Worm (Caenorhabditis elegans) whole organism, early embryonic: Measurements from ENCODE around the gene ugt-63.

Experiments
- B0310.2 ChIP-seq: sonication (generic microtip); optimal IDR thresholded peaks from 2 replicates; lab custom pipeline; 2016; ENCODE audit warnings: mild to moderate bottlenecking, missing genetic modification characterization, missing compliant biosample characterization
- F13C5.2 ChIP-seq: sonication (generic microtip); optimal IDR thresholded peaks from 2 replicates; lab custom pipeline; 2017; ENCODE audit warnings: mild to moderate bottlenecking, missing genetic modification characterization, inconsistent platforms, missing compliant biosample characterization
- aly-1 ChIP-seq: sonication (generic microtip); optimal IDR thresholded peaks from 2 replicates; lab custom pipeline; 2016; ENCODE audit warnings: missing genetic modification characterization, missing compliant biosample characterization
- ama-1 ChIP-seq: fragments of 150-350 bp; optimal IDR thresholded peaks from 2 replicates; lab custom pipeline; 2014
- ceh-13 ChIP-seq: fragments of 200-800 bp; sonication (Bioruptor generic); optimal IDR thresholded peaks from 2 replicates; lab custom pipeline; 2018; ENCODE audit warnings: mild to moderate bottlenecking, missing genetic modification characterization, missing compliant biosample characterization
- ceh-36 ChIP-seq: sonication (generic microtip); optimal IDR thresholded peaks from 2 replicates; lab custom pipeline; 2016; ENCODE audit warnings: missing genetic modification characterization, inconsistent platforms, missing compliant biosample characterization
- ets-7 ChIP-seq: sonication (generic microtip); optimal IDR thresholded peaks from 2 replicates; lab custom pipeline; 2016; ENCODE audit warnings: missing genotype, missing genetic modification characterization, missing compliant biosample characterization
- flt-1 ChIP-seq: fragments of 200-800 bp; sonication (Bioruptor generic); IDR thresholded peaks from 2 replicates; pipeline ENCODE4 v1.3.6; 2022; ENCODE audit warnings: missing genetic modification characterization, missing compliant biosample characterization
- hmbx-1 ChIP-seq: sonication (generic microtip); optimal IDR thresholded peaks from 2 replicates; lab custom pipeline; 2016; ENCODE audit warnings: mild to moderate bottlenecking, missing genetic modification characterization, missing compliant biosample characterization
- hmg-4 ChIP-seq: fragments of 200-800 bp; sonication (Bioruptor generic); optimal IDR thresholded peaks from 2 replicates; lab custom pipeline; 2018; ENCODE audit warnings: mild to moderate bottlenecking, missing genetic modification characterization, missing compliant biosample characterization
- hnd-1 ChIP-seq: sonication (generic microtip); optimal IDR thresholded peaks from 2 replicates; lab custom pipeline; 2016; ENCODE audit warnings: missing genetic modification characterization, missing compliant biosample characterization
- pes-1 ChIP-seq: fragments of 200-800 bp; sonication (Bioruptor generic); IDR thresholded peaks from 2 replicates; pipeline ENCODE4 v1.3.6; 2022; ENCODE audit warnings: missing genetic modification reagents, missing genetic modification characterization, missing compliant biosample characterization
- scrt-1 ChIP-seq: fragments of 200-800 bp; sonication (Bioruptor generic); IDR thresholded peaks from 2 replicates; pipeline ENCODE4 v1.3.6; 2022; ENCODE audit warnings: missing genetic modification characterization, missing compliant biosample characterization
- sea-1 ChIP-seq: fragments of 200-800 bp; sonication (Bioruptor generic); conservative IDR thresholded peaks from 2 replicates; pipeline ENCODE4 v1.3.6; 2022; ENCODE audit warnings: missing genetic modification characterization, missing compliant biosample characterization
- tbx-11 ChIP-seq: fragments of 200-800 bp; sonication (Bioruptor generic); IDR thresholded peaks from 2 replicates; pipeline ENCODE4 v1.3.6; 2022; ENCODE audit warnings: missing genetic modification characterization, missing compliant biosample characterization
- tbx-37 ChIP-seq: fragments of 200-800 bp; sonication (Bioruptor generic); conservative IDR thresholded peaks from 2 replicates; pipeline ENCODE4 v1.3.6; 2022; ENCODE audit warnings: missing genetic modification reagents, missing genetic modification characterization, missing compliant biosample characterization
- tra-4 ChIP-seq: sonication (generic microtip); optimal IDR thresholded peaks from 2 replicates; lab custom pipeline; 2017; ENCODE audit warnings: missing genetic modification characterization, missing compliant biosample characterization

Gene ugt-63

ce11 chrV:5119109-5119508, 8.5 kb upstream of the ugt-63 start, which contains the start of gene C04F5.9:
Gene C04F5.9, minus strand, starts transcription at chrV:5119209.
- TF ChIP-seq F13C5.2 (tag; lab: Kevin White, UChicago): no peak
- TF ChIP-seq aly-1: no peak
- no peak for TF ChIP-seq B0310.2 (tag; lab: Kevin White, UChicago)
- TF ChIP-seq hnd-1 (tag; lab: Kevin White, UChicago): no peak
- TF ChIP-seq scrt-1 (GFP tag; lab: Robert Waterston, UW): no peak
- no peak for TF ChIP-seq ceh-36 (tag; lab: Kevin White, UChicago)
- TF ChIP-seq ceh-13 (GFP tag; lab: Kevin White, UChicago): no peak
- no peak for TF ChIP-seq tbx-37 (GFP tag; lab: Robert Waterston, UW)
- TF ChIP-seq sea-1 (GFP tag; lab: Robert Waterston, UW): no peak
- no peak for TF ChIP-seq tra-4 (tag; lab: Kevin White, UChicago)

ce11 chrV:5113654-5114053, 3.1 kb upstream of the ugt-63 start, which contains the start of gene C04F5.8:
Gene C04F5.8, minus strand, starts transcription at chrV:5113754.
- TF ChIP-seq tbx-37 (GFP tag; lab: Robert Waterston, UW): no peak

- no peak for TF ChIP-seq tbx-37 (GFP tag; lab: Robert Waterston, UW)
- TF ChIP-seq ceh-36 (tag; lab: Kevin White, UChicago): no peak
- no peak for TF ChIP-seq ceh-13 (GFP tag; lab: Kevin White, UChicago)
- no peak for TF ChIP-seq aly-1
- TF ChIP-seq hmg-4 (GFP tag; lab: Kevin White, UChicago): no peak
- TF ChIP-seq scrt-1 (GFP tag; lab: Robert Waterston, UW): no peak
- TF ChIP-seq B0310.2 (tag; lab: Kevin White, UChicago): no peak
- TF ChIP-seq tbx-11 (GFP tag; lab: Robert Waterston, UW): no peak
- no peak for TF ChIP-seq ama-1 (lab: Kevin White, UChicago)
- no peak for TF ChIP-seq hmbx-1 (tag; lab: Kevin White, UChicago)
- TF ChIP-seq F13C5.2 (tag; lab: Kevin White, UChicago): no peak
- no peak for TF ChIP-seq pes-1 (GFP tag; lab: Robert Waterston, UW)
- no peak for TF ChIP-seq sea-1 (GFP tag; lab: Robert Waterston, UW)
- TF ChIP-seq tra-4 (tag; lab: Kevin White, UChicago): no peak
- TF ChIP-seq flt-1 (GFP tag; lab: Robert Waterston, UW): no peak
- no peak for TF ChIP-seq ets-7
- no peak for TF ChIP-seq hnd-1 (tag; lab: Kevin White, UChicago)
Observed at ce11 chrV:5107816-5108215, 2.8 kb downstream of the ugt-63 start, which contains the start of gene srab-3. Gene srab-3, minus strand, starts transcription at chrV:5107916.

DNA sequence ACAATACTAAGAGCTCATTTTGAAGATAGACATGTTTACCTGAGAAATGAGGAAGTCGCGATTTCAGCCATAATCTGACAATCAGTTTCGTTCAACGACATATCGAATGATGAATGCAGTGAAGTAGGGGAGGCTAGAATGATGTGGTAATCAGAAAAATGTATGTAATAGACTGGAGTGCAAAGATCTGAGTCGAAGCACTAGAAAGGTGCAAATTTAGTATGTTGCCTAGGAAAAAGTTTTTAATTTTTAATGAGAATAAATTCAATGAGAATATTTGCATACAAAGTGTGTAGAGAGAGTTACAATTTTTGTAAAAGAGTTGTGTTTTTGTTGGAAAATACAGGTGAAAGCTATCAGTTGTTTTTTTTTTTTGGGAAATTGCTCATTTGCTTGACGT, 5.6 kb downstream of the ugt-63 start, which contains the start of gene srab-2:
Gene srab-2, minus strand, starts transcription at position 101 of the 400 bp plus-strand sequence.
- TF ChIP-seq hnd-1 (tag; lab: Kevin White, UChicago) (no peak), scrt-1 (GFP tag; lab: Robert Waterston, UW) (no peak), tbx-37 (GFP tag; lab: Robert Waterston, UW) (no peak), ceh-36 (tag; lab: Kevin White, UChicago) (no peak), ama-1 (lab: Kevin White, UChicago) (no peak), ets-7 (no peak), tra-4 (tag; lab: Kevin White, UChicago) (no peak), sea-1 (GFP tag; lab: Robert Waterston, UW) (no peak), tbx-11 (GFP tag; lab: Robert Waterston, UW) (no peak), flt-1 (GFP tag; lab: Robert Waterston, UW) (no peak), pes-1 (GFP tag; lab: Robert Waterston, UW) (no peak), hmg-4 (GFP tag; lab: Kevin White, UChicago) (no peak), B0310.2 (tag; lab: Kevin White, UChicago) (no peak)

DNA sequence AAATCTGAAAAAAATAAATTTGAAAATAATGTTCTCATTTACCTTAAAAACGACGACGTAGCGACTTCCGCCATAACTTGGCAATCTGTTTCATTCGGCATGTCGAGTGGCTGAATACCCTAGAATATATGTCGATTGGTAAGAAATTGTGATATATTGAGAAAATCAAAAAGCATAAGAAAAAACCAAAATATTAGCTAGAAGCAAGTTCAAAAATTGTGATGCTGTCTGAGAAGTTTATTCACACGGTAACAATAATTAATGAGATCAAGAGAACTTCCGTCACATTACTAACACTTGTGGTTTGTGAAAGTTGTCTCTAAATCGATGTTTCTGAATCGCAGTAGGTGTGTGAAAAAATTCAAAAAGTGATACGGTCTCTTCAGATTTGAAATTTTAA, 8.6 kb downstream of the ugt-63 start, which contains the start of gene srab-1:
Gene srab-1, minus strand, starts transcription at position 101 of the 400 bp plus-strand sequence.
- no peak for TF ChIP-seq sea-1 (GFP tag; lab: Robert Waterston, UW)
- TF ChIP-seq tbx-37 (GFP tag; lab: Robert Waterston, UW): no peak
- TF ChIP-seq tbx-11 (GFP tag; lab: Robert Waterston, UW): no peak
- TF ChIP-seq pes-1 (GFP tag; lab: Robert Waterston, UW): no peak
- no peak for TF ChIP-seq ama-1 (lab: Kevin White, UChicago)

DNA sequence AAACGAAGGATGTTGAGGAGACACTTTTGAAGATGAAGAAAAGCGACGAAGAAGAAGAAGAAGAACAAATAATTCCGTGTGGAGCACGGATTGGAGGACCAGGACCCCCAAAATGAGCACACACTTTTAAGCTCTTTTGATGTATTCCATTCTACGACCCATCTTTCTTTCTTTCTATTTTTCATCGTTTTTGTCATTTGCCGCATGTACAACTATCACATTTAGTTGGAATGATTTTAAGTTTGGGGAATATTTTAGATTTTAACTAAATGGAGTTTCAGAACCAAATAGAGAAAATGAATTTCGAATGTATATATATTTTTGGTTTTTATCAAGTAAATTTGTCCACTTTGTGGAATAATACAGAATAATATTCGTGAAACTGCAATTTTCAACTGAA, 11.6 kb downstream of the ugt-63 start, which contains the start of gene unc-46:
Gene unc-46, minus strand, starts transcription at position 101 of the 400 bp plus-strand sequence.
- TF ChIP-seq tra-4 (tag; lab: Kevin White, UChicago) (no peak), hnd-1 (tag; lab: Kevin White, UChicago) (no peak), F13C5.2 (tag; lab: Kevin White, UChicago) (no peak), sea-1 (GFP tag; lab: Robert Waterston, UW) (no peak)

ce11 chrV:5097035-5097434, 13.5 kb downstream of the ugt-63 start, which contains the start of gene C04F5.2:
Gene C04F5.2, minus strand, starts transcription at chrV:5097135.
- no peak for TF ChIP-seq ets-7
- TF ChIP-seq F13C5.2 (tag; lab: Kevin White, UChicago): no peak
- TF ChIP-seq tbx-11 (GFP tag; lab: Robert Waterston, UW): no peak
- no peak for TF ChIP-seq flt-1 (GFP tag; lab: Robert Waterston, UW)
- no peak for TF ChIP-seq hmbx-1 (tag; lab: Kevin White, UChicago)
- no peak for TF ChIP-seq ceh-36 (tag; lab: Kevin White, UChicago)
- no peak for TF ChIP-seq scrt-1 (GFP tag; lab: Robert Waterston, UW)

ce11 chrV:5090386-5090785, 20.2 kb downstream of the ugt-63 start:
- TF ChIP-seq F13C5.2 (tag; lab: Kevin White, UChicago): no peak
- no peak for TF ChIP-seq tbx-37 (GFP tag; lab: Robert Waterston, UW)
- TF ChIP-seq hmbx-1 (tag; lab: Kevin White, UChicago): no peak
- TF ChIP-seq scrt-1 (GFP tag; lab: Robert Waterston, UW): no peak
- TF ChIP-seq B0310.2 (tag; lab: Kevin White, UChicago): no peak
- no peak for TF ChIP-seq pes-1 (GFP tag; lab: Robert Waterston, UW)
- TF ChIP-seq ama-1 (lab: Kevin White, UChicago): no peak
- no peak for TF ChIP-seq hmg-4 (GFP tag; lab: Kevin White, UChicago)
- TF ChIP-seq tra-4 (tag; lab: Kevin White, UChicago): no peak
- no peak for TF ChIP-seq aly-1
- no peak for TF ChIP-seq ceh-36 (tag; lab: Kevin White, UChicago)
- TF ChIP-seq ceh-13 (GFP tag; lab: Kevin White, UChicago): no peak
- TF ChIP-seq hnd-1 (tag; lab: Kevin White, UChicago): no peak
- TF ChIP-seq tbx-11 (GFP tag; lab: Robert Waterston, UW): no peak
- no peak for TF ChIP-seq sea-1 (GFP tag; lab: Robert Waterston, UW)
